Worm (Caenorhabditis elegans): Measurements from ENCODE around the gene pink-1.
"Not testable (repeated sequence)": the region's sequence is repeated elsewhere in the genome, so short reads cannot be mapped to it uniquely, and the experiment has no call there.

The pink-1 gene

DNA sequence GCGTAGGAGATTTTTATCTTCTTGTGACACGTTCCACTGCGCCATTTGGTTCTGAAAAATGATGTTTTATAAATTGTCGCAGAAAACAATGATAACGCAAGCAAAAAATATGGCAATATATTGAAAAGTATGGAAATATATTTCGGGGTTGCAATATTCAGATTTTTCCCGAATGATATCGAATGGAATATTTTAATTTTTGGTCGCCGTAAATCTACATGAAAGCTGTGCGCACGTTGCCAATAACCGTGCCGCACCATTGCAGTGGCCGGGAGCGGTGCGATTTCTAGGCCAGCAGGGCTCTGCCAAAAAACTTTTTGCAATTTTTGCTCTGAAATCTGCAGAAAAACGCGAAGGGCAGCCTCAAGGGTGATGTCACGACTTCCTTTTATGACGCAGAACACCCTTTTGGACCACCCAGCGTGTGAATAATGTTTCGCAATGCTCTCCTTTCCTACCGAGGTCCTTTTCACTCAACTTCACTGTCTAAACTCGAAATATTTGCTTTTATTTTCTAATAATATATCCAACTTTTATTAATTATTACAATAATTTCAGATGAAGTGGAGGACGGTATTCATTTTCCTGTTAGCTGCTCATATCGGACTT is 37.3 kb downstream of the pink-1 start, which contains the start of the genes F09E5.11 and bmy-1 (continued):
- no peak for TF ChIP-seq mab-5 (tag; optimal IDR thresholded peaks at IDR 0.05)
- TF ChIP-seq ztf-11 (tag; optimal IDR thresholded peaks at IDR 0.05) = peak; percentile 2

DNA sequence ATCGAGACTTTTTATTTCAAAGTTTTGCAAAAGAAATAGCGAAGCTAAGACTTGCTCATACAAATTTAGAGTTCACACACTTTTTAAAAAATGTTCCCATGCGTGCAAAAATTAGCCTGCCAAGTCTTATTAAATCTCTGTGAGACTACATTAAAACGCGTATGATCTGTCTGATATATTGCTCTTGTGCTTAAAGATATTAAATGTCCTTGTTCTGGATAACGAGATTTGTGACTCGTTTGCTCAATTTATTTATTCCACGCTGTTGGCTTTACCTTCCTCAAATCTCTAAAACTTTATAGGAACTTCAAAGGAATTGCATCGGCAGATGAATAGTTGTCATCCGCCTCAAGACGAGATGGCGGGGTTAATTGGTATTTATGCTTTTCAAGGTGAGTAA is 40.1 kb downstream of the pink-1 start, which contains the start of gene srg-69:
srg-69 (plus strand) TSS at position 301 of the 400 bp plus-strand sequence.
- no peak for TF ChIP-seq ceh-83 (GFP tag; optimal IDR thresholded peaks at IDR 0.05)
- no peak for TF ChIP-seq cnd-1 (tag; optimal IDR thresholded peaks at IDR 0.05)
- TF ChIP-seq nhr-76 (tag; optimal IDR thresholded peaks at IDR 0.05) = no peak
- no peak for TF ChIP-seq hlh-1 (tag; optimal IDR thresholded peaks at IDR 0.05)

DNA sequence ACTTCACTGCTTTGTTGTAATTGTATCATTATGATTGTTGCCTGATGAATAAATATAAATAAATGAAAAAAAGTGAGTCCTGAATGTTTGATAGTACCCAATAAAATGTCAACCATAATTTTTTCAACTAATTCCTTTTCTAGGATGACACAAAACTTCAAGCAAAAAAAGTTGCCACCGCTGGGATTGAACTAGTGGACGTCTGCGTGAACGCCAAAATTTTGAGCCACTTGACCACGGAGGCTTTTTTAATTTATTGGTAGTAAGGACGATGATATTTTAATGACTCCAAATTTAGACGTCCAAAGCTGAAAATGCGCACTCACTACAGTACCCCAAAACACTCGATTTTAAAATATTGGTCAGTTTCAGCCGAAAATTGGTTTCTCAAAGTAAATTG is 41.9 kb downstream of the pink-1 start:
- TF ChIP-seq elt-3 (tag; optimal IDR thresholded peaks at IDR 0.05) (no peak), unc-39 (tag; optimal IDR thresholded peaks at IDR 0.05) (no peak), snpc-4 (tag; optimal IDR thresholded peaks at IDR 0.05) (no peak), nhr-76 (tag; optimal IDR thresholded peaks at IDR 0.05) (no peak), unc-62 (GFP tag; optimal IDR thresholded peaks at IDR 0.05) (no peak), sptf-1 (tag; optimal IDR thresholded peaks at IDR 0.05) (no peak), ces-1 (GFP tag; optimal IDR thresholded peaks at IDR 0.05) (no peak)

DNA sequence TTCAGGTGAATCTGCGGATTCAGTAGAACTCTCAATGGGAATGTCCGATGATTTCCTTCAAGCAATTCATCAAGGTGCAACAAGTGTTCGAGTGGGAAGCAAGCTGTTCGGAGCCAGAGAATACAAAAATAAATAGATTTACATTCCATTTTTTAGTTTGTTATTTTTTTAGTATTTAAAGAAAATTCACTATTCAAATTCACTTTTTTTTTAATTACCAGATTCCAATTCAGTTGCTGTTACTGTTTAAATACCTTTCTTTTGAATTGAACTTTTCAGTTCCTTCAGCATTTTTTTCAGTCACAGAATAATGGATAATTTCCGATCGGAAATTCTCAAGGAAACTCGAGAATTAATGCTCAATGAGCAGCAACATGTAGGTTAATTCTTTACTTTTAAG is 43.7 kb downstream of the pink-1 start, which contains the start of gene F09E5.7:
F09E5.7 (plus strand) TSS at position 301 of the 400 bp plus-strand sequence.
- TF ChIP-seq M03D4.4 (tag; optimal IDR thresholded peaks at IDR 0.05) (no peak), nhr-12 (tag; optimal IDR thresholded peaks at IDR 0.05) (no peak), hlh-1 (tag; optimal IDR thresholded peaks at IDR 0.05) (no peak), unc-62 (GFP tag; optimal IDR thresholded peaks at IDR 0.05) (no peak), ceh-83 (GFP tag; optimal IDR thresholded peaks at IDR 0.05) (no peak), nhr-2 (tag; optimal IDR thresholded peaks at IDR 0.05) (no peak), flh-1 (GFP tag; optimal IDR thresholded peaks at IDR 0.05) (no peak), bed-3 (GFP tag; optimal IDR thresholded peaks at IDR 0.05) (no peak), lin-13 (tag; optimal IDR thresholded peaks at IDR 0.05) (no peak), ceh-39 (tag; optimal IDR thresholded peaks at IDR 0.05) (no peak), tbx-8 (GFP tag; optimal IDR thresholded peaks at IDR 0.05) (no peak), lsy-2 (tag; optimal IDR thresholded peaks at IDR 0.05) (no peak)

DNA sequence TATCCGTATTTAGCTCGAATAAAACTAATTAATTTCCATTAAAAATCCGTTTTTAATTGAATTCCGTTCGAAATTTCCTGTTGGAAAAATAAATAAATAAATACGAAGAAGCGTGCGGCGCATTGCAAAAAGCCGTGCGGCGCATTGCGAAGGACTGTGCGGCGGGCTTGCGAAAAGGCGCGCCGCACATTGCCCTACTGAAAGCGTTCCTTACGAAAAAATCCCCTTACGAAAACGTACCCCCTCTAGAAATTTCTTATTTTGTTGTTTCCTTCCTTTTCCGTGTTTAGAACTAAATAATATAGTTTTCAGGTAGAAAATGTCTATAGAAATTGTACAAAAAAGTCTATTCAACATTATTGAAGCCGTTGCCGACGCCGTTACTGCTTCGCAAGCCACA is 45.1 kb downstream of the pink-1 start, which contains the start of gene F09E5.8:
F09E5.8 (plus strand) TSS at position 313 of the 400 bp plus-strand sequence.
- not testable (repeated sequence) for TF ChIP-seq pha-4 (tag; optimal IDR thresholded peaks at IDR 0.05); ceh-39 (tag; optimal IDR thresholded peaks at IDR 0.05); bed-3 (GFP tag; optimal IDR thresholded peaks at IDR 0.05)

DNA sequence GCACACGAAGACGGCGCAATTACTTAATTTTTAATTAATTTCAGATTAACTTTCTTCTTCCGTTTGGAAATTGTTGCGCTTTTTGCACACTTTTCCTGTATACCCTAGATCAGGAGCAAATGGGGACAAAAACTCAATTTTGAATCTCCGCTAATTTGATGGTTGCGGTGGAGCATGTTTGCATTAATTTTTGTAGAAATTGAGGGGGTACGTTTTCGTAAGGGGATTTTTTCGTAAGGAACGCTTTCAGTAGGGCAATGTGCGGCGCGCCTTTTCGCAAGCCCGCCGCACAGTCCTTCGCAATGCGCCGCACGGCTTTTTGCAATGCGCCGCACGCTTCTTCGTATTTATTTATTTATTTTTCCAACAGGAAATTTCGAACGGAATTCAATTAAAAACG is 49.1 kb downstream of the pink-1 start:
- peak; percentile 17 for TF ChIP-seq nhr-237 (tag; optimal IDR thresholded peaks at IDR 0.05)
- TF ChIP-seq ces-1 (GFP tag; optimal IDR thresholded peaks at IDR 0.05) = peak; percentile 73
- peak; percentile 29 for TF ChIP-seq lsy-2 (tag; optimal IDR thresholded peaks at IDR 0.05)
- peak; percentile 53 for TF ChIP-seq mep-1 (tag; optimal IDR thresholded peaks at IDR 0.05)
- peak; percentile 44 for TF ChIP-seq lin-13 (tag; optimal IDR thresholded peaks at IDR 0.05)
- TF ChIP-seq unc-120 (tag; optimal IDR thresholded peaks at IDR 0.05; ENCODE audit: poor library complexity, severe bottlenecking) = peak; percentile 21
- TF ChIP-seq pha-4 (tag; optimal IDR thresholded peaks at IDR 0.05) = peak; percentile 50
- peak; percentile 33 for TF ChIP-seq hlh-1 (tag; optimal IDR thresholded peaks at IDR 0.05)

DNA sequence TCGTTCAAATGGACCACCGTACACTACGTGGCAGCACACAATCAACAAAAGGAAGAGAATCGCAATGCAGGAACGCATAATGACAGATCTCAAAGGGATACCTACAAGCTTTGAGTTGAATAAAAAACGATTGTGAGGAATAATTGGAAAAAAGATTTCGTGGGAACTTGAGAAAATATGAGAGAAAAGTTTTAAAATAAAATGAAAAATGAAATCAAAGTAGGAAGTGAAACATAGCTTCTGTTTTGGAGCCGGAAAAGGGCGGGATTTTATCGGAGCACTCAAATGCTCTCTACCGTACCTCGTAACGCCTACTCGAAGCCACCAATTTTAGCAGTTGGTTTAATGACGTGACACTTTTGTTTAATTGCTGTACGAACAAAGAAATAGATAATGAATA is 50.7 kb downstream of the pink-1 start, which contains the start of gene F09E5.14:
F09E5.14 (minus strand) TSS at position 101 of the 400 bp plus-strand sequence.
- TF ChIP-seq lin-32 (GFP tag; optimal IDR thresholded peaks at IDR 0.05) = no peak
- TF ChIP-seq mep-1 (tag; optimal IDR thresholded peaks at IDR 0.05) = no peak
- no peak for TF ChIP-seq hlh-1 (tag; optimal IDR thresholded peaks at IDR 0.05)
- TF ChIP-seq sptf-1 (tag; optimal IDR thresholded peaks at IDR 0.05) = no peak
- no peak for TF ChIP-seq mab-5 (tag; optimal IDR thresholded peaks at IDR 0.05)
- no peak for TF ChIP-seq pha-4 (tag; optimal IDR thresholded peaks at IDR 0.05)
- TF ChIP-seq blmp-1 (tag; optimal IDR thresholded peaks at IDR 0.05) = no peak
- TF ChIP-seq nhr-237 (tag; optimal IDR thresholded peaks at IDR 0.05) = no peak
- no peak for TF ChIP-seq ces-1 (GFP tag; optimal IDR thresholded peaks at IDR 0.05)
- TF ChIP-seq tbx-8 (GFP tag; optimal IDR thresholded peaks at IDR 0.05) = no peak
- TF ChIP-seq unc-120 (tag; optimal IDR thresholded peaks at IDR 0.05; ENCODE audit: poor library complexity, severe bottlenecking) = no peak
- TF ChIP-seq mls-2 (tag; optimal IDR thresholded peaks at IDR 0.05) = no peak
- no peak for TF ChIP-seq ztf-11 (tag; optimal IDR thresholded peaks at IDR 0.05)
- no peak for TF ChIP-seq zip-8 (tag; optimal IDR thresholded peaks at IDR 0.05)
- TF ChIP-seq flh-1 (GFP tag; optimal IDR thresholded peaks at IDR 0.05) = no peak

All from whole organism, mixed stage, embryonic.